Worm (Caenorhabditis elegans) whole organism, L1 larva: ENCODE results near the gene pph-4.1.

Experiments
- ceh-82 ChIP-seq, 3 experiments: fragments of 150-350 bp in 1 of 3; sonication (generic microtip) in 2 of 3; optimal IDR thresholded peaks; 2 replicates each; lab custom pipeline; 2014 to 2017; ENCODE audit warnings: missing biosample characterization in 3 of 3, missing genetic modification characterization in 3 of 3
- elt-2 ChIP-seq: sonication (generic microtip); optimal IDR thresholded peaks from 2 replicates; lab custom pipeline; 2016; ENCODE audit warnings: missing genetic modification characterization, mild to moderate bottlenecking, inconsistent platforms, missing compliant biosample characterization, missing genetic modification reagents
- hpl-2 ChIP-seq: fragments of 150-350 bp; optimal IDR thresholded peaks from 2 replicates; lab custom pipeline; 2014; ENCODE audit warnings: missing biosample characterization, missing genetic modification reagents, missing genetic modification characterization
- nhr-76 ChIP-seq: sonication (generic microtip); optimal IDR thresholded peaks from 2 replicates; lab custom pipeline; 2017; ENCODE audit warnings: missing biosample characterization, missing genetic modification characterization
- nhr-77 ChIP-seq: fragments of 150-350 bp; optimal IDR thresholded peaks from 2 replicates; lab custom pipeline; 2014; ENCODE audit warnings: missing biosample characterization, missing genetic modification characterization
- rnt-1 ChIP-seq: sonication (generic microtip); optimal IDR thresholded peaks from 2 replicates; lab custom pipeline; 2016; ENCODE audit warnings: mild to moderate bottlenecking, missing genetic modification characterization, moderate library complexity, missing compliant biosample characterization
- skn-1 ChIP-seq: fragments of 150-350 bp; optimal IDR thresholded peaks from 2 replicates; lab custom pipeline; 2014; ENCODE audit warnings: missing biosample characterization, missing genetic modification characterization
- snpc-4 ChIP-seq: fragments of 150-350 bp; optimal IDR thresholded peaks from 2 replicates; lab custom pipeline; 2014; ENCODE audit warnings: missing biosample characterization, missing genetic modification characterization
- sptf-1 ChIP-seq: fragments of 150-350 bp; optimal IDR thresholded peaks from 2 replicates; lab custom pipeline; 2014; ENCODE audit warnings: missing biosample characterization, missing genetic modification characterization
- sup-37 ChIP-seq: fragments of 200-800 bp; sonication (Bioruptor generic); optimal IDR thresholded peaks from 2 replicates; lab custom pipeline; 2018; ENCODE audit warnings: mild to moderate bottlenecking, missing genetic modification characterization, missing compliant biosample characterization
- unc-62 ChIP-seq: fragments of 150-350 bp; optimal IDR thresholded peaks from 2 replicates; lab custom pipeline; 2014; ENCODE audit warnings: missing biosample characterization, missing genetic modification reagents, missing genetic modification characterization

DNA sequence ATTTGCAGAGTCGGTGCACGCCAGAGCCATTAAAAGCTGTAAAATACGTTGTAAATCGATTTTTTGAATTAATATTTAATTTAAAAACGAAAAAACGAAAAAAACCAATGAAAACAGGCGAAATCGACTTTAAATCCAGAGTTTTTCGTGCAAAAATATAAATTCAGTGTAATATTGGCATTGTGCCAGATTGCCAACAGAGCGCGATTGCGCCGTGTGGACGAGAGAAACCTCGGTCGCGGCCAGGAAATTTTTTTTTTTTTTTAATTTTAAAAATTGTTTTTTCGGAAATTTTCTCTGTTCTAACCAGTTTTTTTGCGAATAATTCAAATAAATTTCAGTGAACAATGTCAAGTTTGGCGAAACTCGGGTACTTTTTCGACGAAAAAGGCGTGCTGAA is at the start of gene pph-4.1, which contains the start of gene Y75B8A.31:
- TF ChIP-seq hpl-2 (peak; percentile 21), unc-62 (GFP tag; lab: Kevin White, UChicago) (no peak), elt-2 (peak; percentile 44), sptf-1 (tag; lab: Kevin White, UChicago) (no peak), snpc-4 (tag; lab: Kevin White, UChicago) (peak; percentile 59), nhr-76 (tag; lab: Kevin White, UChicago) (no peak), ceh-82 (tag; optimal IDR thresholded peaks at IDR 0.05; lab: Kevin White, UChicago) (peak; percentile 80 to 89 (median 88)), nhr-77 (tag; lab: Kevin White, UChicago) (peak; percentile 19), skn-1 (tag; lab: Kevin White, UChicago) (peak; percentile 89), rnt-1 (tag; lab: Kevin White, UChicago) (peak; percentile 98), sup-37 (GFP tag; lab: Kevin White, UChicago) (peak; percentile 60)
